Worm (Caenorhabditis elegans) whole organism, L4 larva: Measurements from ENCODE around the gene acc-2.

Experiments
- D1046.2 ChIP-seq: fragments of 200-800 bp; sonication (Bioruptor generic); IDR thresholded peaks from 2 replicates; pipeline ENCODE4 v1.3.6; 2022; ENCODE audit warnings: missing genetic modification characterization, missing compliant biosample characterization
- F37D6.2 ChIP-seq: sonication (generic microtip); optimal IDR thresholded peaks from 2 replicates; lab custom pipeline; 2016; ENCODE audit warnings: mild to moderate bottlenecking, missing genetic modification characterization, missing compliant biosample characterization
- F44E2.7 ChIP-seq: fragments of 200-800 bp; sonication (Bioruptor generic); IDR thresholded peaks from 2 replicates; pipeline ENCODE4 v2.1.2; 2022; ENCODE audit warnings: missing genetic modification characterization, missing compliant biosample characterization
- Y48G9A.11 ChIP-seq: fragments of 200-800 bp; sonication (Bioruptor generic); IDR thresholded peaks from 2 replicates; pipeline ENCODE4 v1.3.6; 2022; ENCODE audit warnings: missing genetic modification reagents, missing genetic modification characterization, missing compliant biosample characterization
- aha-1 ChIP-seq: fragments of 150-350 bp; peaks from one replicate; lab custom pipeline; 2014; ENCODE audit warnings: missing biosample characterization, missing genetic modification characterization
- ceh-44 ChIP-seq: fragments of 200-800 bp; sonication (Bioruptor generic); IDR thresholded peaks from 2 replicates; pipeline ENCODE4 v1.3.6; 2022; ENCODE audit warnings: missing genetic modification reagents, missing genetic modification characterization, missing compliant biosample characterization
- cey-2 ChIP-seq: sonication (generic microtip); optimal IDR thresholded peaks from 3 replicates; lab custom pipeline; 2017; ENCODE audit warnings: missing genetic modification characterization, mild to moderate bottlenecking, missing compliant biosample characterization, antibody characterized with exemption, borderline replicate concordance; ENCODE audit not compliant: insufficient read depth
- daf-19 ChIP-seq: fragments of 200-800 bp; sonication (Bioruptor generic); conservative IDR thresholded peaks from 2 replicates; pipeline ENCODE4 v1.3.6; 2022; ENCODE audit warnings: missing genetic modification characterization, missing compliant biosample characterization
- daf-8 ChIP-seq: fragments of 200-800 bp; sonication (Bioruptor generic); IDR thresholded peaks from 2 replicates; pipeline ENCODE4 v1.3.6; 2022; ENCODE audit warnings: missing genetic modification characterization, missing compliant biosample characterization
- dve-1 ChIP-seq: sonication (generic microtip); optimal IDR thresholded peaks from 2 replicates; lab custom pipeline; 2017; ENCODE audit warnings: antibody characterized with exemption, mild to moderate bottlenecking, missing genetic modification characterization, missing compliant biosample characterization; ENCODE audit not compliant: insufficient read depth
- egl-27 ChIP-seq: sonication (generic microtip); optimal IDR thresholded peaks from 3 replicates; lab custom pipeline; 2017; ENCODE audit warnings: missing biosample characterization, missing genetic modification reagents, missing genetic modification characterization
- egl-43 ChIP-seq: fragments of 200-800 bp; sonication (Bioruptor generic); IDR thresholded peaks from 2 replicates; pipeline ENCODE4 v1.3.6; 2022; ENCODE audit warnings: missing genetic modification reagents, missing genetic modification characterization, missing compliant biosample characterization
- fkh-10 ChIP-seq: fragments of 150-350 bp; optimal IDR thresholded peaks from 2 replicates; lab custom pipeline; 2014; ENCODE audit warnings: missing biosample characterization, missing genetic modification reagents, missing genetic modification characterization
- gei-8 ChIP-seq: fragments of 200-800 bp; sonication (Bioruptor generic); optimal IDR thresholded peaks from 2 replicates; lab custom pipeline; 2018; ENCODE audit warnings: mild to moderate bottlenecking, missing genetic modification characterization, missing compliant biosample characterization
- hif-1 ChIP-seq, 2 experiments: sonication (generic microtip); optimal IDR thresholded peaks; 2 replicates each; lab custom pipeline; 2016 to 2017; ENCODE audit warnings: missing compliant biosample characterization in 2 of 2, missing genetic modification characterization in 2 of 2, missing genetic modification reagents in 2 of 2, missing genotype in 2 of 2, mild to moderate bottlenecking in 1 of 2
- hlh-11 ChIP-seq: fragments of 200-800 bp; sonication (Bioruptor generic); optimal IDR thresholded peaks from 2 replicates; lab custom pipeline; 2018; ENCODE audit warnings: mild to moderate bottlenecking, missing genetic modification characterization, missing compliant biosample characterization
- hlh-30 ChIP-seq: sonication (generic microtip); optimal IDR thresholded peaks from 2 replicates; lab custom pipeline; 2017; ENCODE audit warnings: antibody characterized with exemption, mild to moderate bottlenecking, missing genetic modification characterization, missing compliant biosample characterization; ENCODE audit not compliant: insufficient read depth
- lim-7 ChIP-seq: fragments of 200-800 bp; sonication (Bioruptor generic); IDR thresholded peaks from 2 replicates; pipeline ENCODE4 v1.3.6; 2022; ENCODE audit warnings: missing genetic modification characterization, missing compliant biosample characterization
- lin-38 ChIP-seq: fragments of 200-800 bp; sonication (Bioruptor generic); IDR thresholded peaks from 2 replicates; pipeline ENCODE4 v1.3.6; 2022; ENCODE audit warnings: missing genetic modification reagents, missing genetic modification characterization, missing compliant biosample characterization
- lir-3 ChIP-seq: sonication (generic microtip); optimal IDR thresholded peaks from 2 replicates; lab custom pipeline; 2016; ENCODE audit warnings: mild to moderate bottlenecking, missing genetic modification characterization, missing compliant biosample characterization
- madf-9 ChIP-seq: fragments of 200-800 bp; sonication (Bioruptor generic); conservative IDR thresholded peaks from 2 replicates; pipeline ENCODE4 v1.3.6; 2022; ENCODE audit warnings: missing genetic modification reagents, missing genetic modification characterization, missing compliant biosample characterization
- mdl-1 ChIP-seq, 2 experiments: fragments of 150-350 bp in 1 of 2; sonication (generic microtip) in 1 of 2; optimal IDR thresholded peaks; 2 replicates each; lab custom pipeline; 2014 to 2017; ENCODE audit warnings: missing biosample characterization in 2 of 2, missing genetic modification characterization in 2 of 2
- mdt-29 ChIP-seq: fragments of 200-800 bp; sonication (Bioruptor generic); IDR thresholded peaks from 2 replicates; pipeline ENCODE4 v1.3.6; 2022; ENCODE audit warnings: missing genetic modification reagents, missing genetic modification characterization, missing compliant biosample characterization
- mes-2 ChIP-seq: sonication (generic microtip); optimal IDR thresholded peaks from 2 replicates; lab custom pipeline; 2016; ENCODE audit warnings: missing genotype, mild to moderate bottlenecking, missing genetic modification characterization, missing compliant biosample characterization; ENCODE audit not compliant: poor library complexity, severe bottlenecking
- nhr-28 ChIP-seq: fragments of 150-350 bp; optimal IDR thresholded peaks from 2 replicates; lab custom pipeline; 2014; ENCODE audit warnings: missing biosample characterization, missing genetic modification characterization
- nhr-42 ChIP-seq: fragments of 200-800 bp; sonication (Bioruptor generic); IDR thresholded peaks from 2 replicates; pipeline ENCODE4 v1.3.6; 2022; ENCODE audit warnings: missing genetic modification characterization, missing compliant biosample characterization
- nhr-6 ChIP-seq: fragments of 150-350 bp; optimal IDR thresholded peaks from 2 replicates; lab custom pipeline; 2014; ENCODE audit warnings: missing biosample characterization, missing genetic modification characterization
- pha-4 ChIP-seq, 2 experiments: fragments of 150-350 bp in 1 of 2; fragments of 200-800 bp in 1 of 2; sonication (Bioruptor generic) in 1 of 2; IDR thresholded peaks in 1 of 2; optimal IDR thresholded peaks in 1 of 2; 2 replicates each; pipeline versions ENCODE4 v1.3.6 to Lab custom; 2014 to 2022; ENCODE audit warnings: missing genetic modification characterization in 2 of 2, missing genetic modification reagents in 2 of 2, missing biosample characterization in 1 of 2, missing compliant biosample characterization in 1 of 2
- sdz-12 ChIP-seq: fragments of 200-800 bp; sonication (Bioruptor generic); optimal IDR thresholded peaks from 2 replicates; lab custom pipeline; 2018; ENCODE audit warnings: mild to moderate bottlenecking, missing genetic modification characterization, missing compliant biosample characterization
- skn-1 ChIP-seq: fragments of 150-350 bp; optimal IDR thresholded peaks from 2 replicates; lab custom pipeline; 2014; ENCODE audit warnings: missing biosample characterization, missing genetic modification characterization
- zag-1 ChIP-seq: fragments of 150-350 bp; optimal IDR thresholded peaks from 2 replicates; lab custom pipeline; 2014; ENCODE audit warnings: missing biosample characterization, missing genetic modification characterization
- zip-2 ChIP-seq: fragments of 150-350 bp; optimal IDR thresholded peaks from 2 replicates; lab custom pipeline; 2014; ENCODE audit warnings: missing biosample characterization, missing genetic modification characterization

acc-2 gene

ce11 chrIV:9040393-9040792 lies 23.8 kb downstream of the acc-2 start, which contains the start of gene Y73F4A.3:
TSS of gene Y73F4A.3 (minus strand) at chrIV:9040493.
- TF ChIP-seq mdt-29 (no peak), daf-8 (GFP tag; lab: Robert Waterston, UW) (no peak), nhr-6 (tag; lab: Kevin White, UChicago) (no peak), hif-1 (tag; optimal IDR thresholded peaks at IDR 0.05; lab: Kevin White, UChicago) (no peak), gei-8 (GFP tag; lab: Kevin White, UChicago) (no peak), daf-19 (GFP tag; lab: Robert Waterston, UW) (no peak), F37D6.2 (no peak), Y48G9A.11 (GFP tag; lab: Robert Waterston, UW) (no peak), egl-43 (no peak), ceh-44 (GFP tag; lab: Robert Waterston, UW) (no peak)

ce11 chrIV:9043224-9043623 lies 26.6 kb downstream of the acc-2 start, which contains the start of gene Y73F4A.2:
TSS of gene Y73F4A.2 (minus strand) at chrIV:9043347.
- TF ChIP-seq mes-2 (tag; lab: Kevin White, UChicago) (no peak), egl-27 (no peak), nhr-28 (tag; lab: Kevin White, UChicago) (peak; percentile 49)

ce11 chrIV:9045252-9045651 lies 28.7 kb downstream of the acc-2 start, which contains the start of gene Y73F4A.1:
TSS of gene Y73F4A.1 (minus strand) at chrIV:9045352.
- TF ChIP-seq madf-9 (GFP tag; lab: Robert Waterston, UW): no peak
- TF ChIP-seq skn-1 (tag; lab: Kevin White, UChicago): no peak
- TF ChIP-seq cey-2 (tag; lab: Kevin White, UChicago): no peak

ce11 chrIV:9051036-9051435 lies 34.5 kb downstream of the acc-2 start:
- TF ChIP-seq nhr-28 (tag; lab: Kevin White, UChicago) (peak; percentile 77), lin-38 (GFP tag; lab: Robert Waterston, UW) (no peak), hlh-11 (no peak), aha-1 (peak; percentile 83), hlh-30 (tag; lab: Kevin White, UChicago) (peak; percentile 23)
- TF ChIP-seq, all 104 proteins: peak for 3

ce11 chrIV:9051510-9052175 lies 35.1 kb downstream of the acc-2 start:
- no peak for TF ChIP-seq nhr-42 (GFP tag; lab: Robert Waterston, UW)
- peak; percentile 96 for TF ChIP-seq aha-1
- TF ChIP-seq Y48G9A.11 (GFP tag; lab: Robert Waterston, UW): no peak
- peak; percentile 23 for TF ChIP-seq dve-1 (tag; lab: Kevin White, UChicago)
- no peak for TF ChIP-seq sdz-12 (GFP tag; lab: Kevin White, UChicago)
- TF ChIP-seq lim-7 (GFP tag; lab: Robert Waterston, UW): no peak
- TF ChIP-seq zag-1 (tag; lab: Kevin White, UChicago): no peak
- TF ChIP-seq D1046.2 (GFP tag; lab: Robert Waterston, UW): no peak
- TF ChIP-seq F37D6.2: no peak
- no peak for TF ChIP-seq zip-2 (tag; lab: Kevin White, UChicago)
- no peak for TF ChIP-seq fkh-10 (GFP tag; lab: Kevin White, UChicago)
- peak; percentile 44 to 52 for TF ChIP-seq hif-1 (tag; optimal IDR thresholded peaks at IDR 0.05; lab: Kevin White, UChicago)
- peak in 1 of 2 experiments; percentile 12 for TF ChIP-seq mdl-1 (tag; optimal IDR thresholded peaks at IDR 0.05; lab: Kevin White, UChicago)
- no peak for TF ChIP-seq lir-3 (tag; lab: Kevin White, UChicago)
- no peak for TF ChIP-seq pha-4 (GFP tag; IDR thresholded peaks at IDR 0.05; lab: Robert Waterston, UW)
- no peak for TF ChIP-seq pha-4 (tag; optimal IDR thresholded peaks at IDR 0.05; lab: Kevin White, UChicago)
- TF ChIP-seq nhr-28 (tag; lab: Kevin White, UChicago): peak; percentile 93
- TF ChIP-seq F44E2.7 (GFP tag; lab: Robert Waterston, UW): no peak
- TF ChIP-seq cey-2 (tag; lab: Kevin White, UChicago): peak; percentile 41
